Fruit fly (Drosophila melanogaster) whole organism, prepupa: ENCODE data around the gene Hcs.

Experiments used
- Blimp-1 ChIP-seq: fragments of 200-800 bp; sonication (Bioruptor generic); optimal IDR thresholded peaks from 3 replicates; lab custom pipeline; 2017; ENCODE audit warnings: missing biosample characterization, missing genetic modification characterization, mild to moderate bottlenecking, moderate library complexity, missing genetic modification reagents
- CG11762 ChIP-seq: fragments of 200-800 bp; sonication (Bioruptor generic); optimal IDR thresholded peaks from 3 replicates; lab custom pipeline; 2016; ENCODE audit warnings: missing biosample characterization, missing genetic modification characterization; ENCODE audit not compliant: insufficient read depth
- CG3919 ChIP-seq: fragments of 200-800 bp; sonication (Bioruptor generic); optimal IDR thresholded peaks from 3 replicates; lab custom pipeline; 2016; ENCODE audit warnings: missing biosample characterization, missing genetic modification characterization
- CG8319 ChIP-seq: fragments of 200-800 bp; sonication (Bioruptor generic); optimal IDR thresholded peaks from 3 replicates; lab custom pipeline; 2016; ENCODE audit warnings: missing biosample characterization, missing genetic modification characterization
- Eip93F ChIP-seq: fragments of 200-800 bp; sonication (Bioruptor generic); optimal IDR thresholded peaks from 2 replicates; lab custom pipeline; 2016; ENCODE audit warnings: missing biosample characterization, mild to moderate bottlenecking, missing genetic modification characterization
- eg ChIP-seq: fragments of 200-800 bp; sonication (Bioruptor generic); IDR thresholded peaks from 3 replicates; pipeline ENCODE4 v1.3.6; 2022; ENCODE audit warnings: missing biosample characterization, missing genetic modification characterization
- esn ChIP-seq: fragments of 200-800 bp; sonication (Bioruptor generic); optimal IDR thresholded peaks from 2 replicates; lab custom pipeline; 2016; ENCODE audit warnings: missing biosample characterization, mild to moderate bottlenecking, missing genetic modification characterization, moderate library complexity
- vri ChIP-seq: fragments of 200-800 bp; sonication (Bioruptor generic); optimal IDR thresholded peaks from 3 replicates; lab custom pipeline; 2016; ENCODE audit warnings: missing biosample characterization, mild to moderate bottlenecking, missing genetic modification characterization

DNA sequence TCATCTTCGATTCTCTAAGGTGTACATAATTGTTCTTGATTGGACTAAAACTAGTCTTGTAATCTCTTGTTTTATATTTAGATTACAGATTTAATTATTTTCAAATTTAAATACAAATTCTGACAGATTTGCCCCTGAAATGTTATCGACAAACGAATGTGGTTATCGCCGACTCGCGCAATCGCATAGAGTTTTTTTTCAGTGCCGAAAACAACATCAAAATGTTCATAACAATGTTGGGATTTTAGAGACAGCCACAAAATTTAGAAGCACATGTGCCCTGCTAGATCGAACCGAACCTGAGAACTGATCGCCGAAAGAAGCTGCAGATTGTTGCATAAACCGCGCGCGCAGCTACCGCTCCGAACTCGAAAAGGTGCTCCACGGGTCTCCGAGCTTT lies 7.1 kb upstream of the Hcs start, which contains the start of gene POLDIP2:
- TF ChIP-seq CG8319 (GFP tag; lab: Kevin White, UChicago) = no peak
- no peak for TF ChIP-seq eg (GFP tag; lab: Robert Waterston, UW)
- no peak for TF ChIP-seq CG3919 (GFP tag; lab: Kevin White, UChicago)
- TF ChIP-seq Eip93F (GFP tag; lab: Kevin White, UChicago) = no peak
- TF ChIP-seq Blimp-1 (GFP tag; lab: Kevin White, UChicago) = no peak
- no peak for TF ChIP-seq CG11762
- no peak for TF ChIP-seq vri
- no peak for TF ChIP-seq esn
